Worm (Caenorhabditis elegans): Measurements from ENCODE around the gene fic-1.

Gene fic-1

ce11 chrIV:10964688-10965087 is 27.4 kb downstream of the fic-1 start (continued):
- TF ChIP-seq nhr-48 (tag; optimal IDR thresholded peaks at IDR 0.05): peak; percentile 50
- no peak for TF ChIP-seq R02D3.7 (tag; optimal IDR thresholded peaks at IDR 0.05)
- TF ChIP-seq snpc-4 (tag; optimal IDR thresholded peaks at IDR 0.05): no peak
- no peak for TF ChIP-seq T20F7.1 (GFP tag; optimal IDR thresholded peaks at IDR 0.05)
- no peak for TF ChIP-seq jun-1 (tag; optimal IDR thresholded peaks at IDR 0.05)
- TF ChIP-seq hlh-30 (tag; optimal IDR thresholded peaks at IDR 0.05; ENCODE audit: insufficient read depth): peak; percentile 44
- TF ChIP-seq nhr-28 (tag; optimal IDR thresholded peaks at IDR 0.05): peak; percentile 56
- TF ChIP-seq hif-1 (tag; optimal IDR thresholded peaks at IDR 0.05): no peak
- no peak for TF ChIP-seq F37D6.2 (tag; optimal IDR thresholded peaks at IDR 0.05)
- no peak for TF ChIP-seq ces-1 (GFP tag; optimal IDR thresholded peaks at IDR 0.05)
- no peak for TF ChIP-seq F44E2.7 (GFP tag; IDR thresholded peaks at IDR 0.05)
- TF ChIP-seq ceh-62 (tag; optimal IDR thresholded peaks at IDR 0.05): no peak
- TF ChIP-seq set-16 (GFP tag; IDR thresholded peaks at IDR 0.05): no peak
- TF ChIP-seq mep-1 (tag; optimal IDR thresholded peaks at IDR 0.05): no peak
- no peak for TF ChIP-seq lin-1 (GFP tag; IDR thresholded peaks at IDR 0.05)
- TF ChIP-seq ama-1 (optimal IDR thresholded peaks at IDR 0.05): no peak
- no peak for TF ChIP-seq cey-2 (tag; optimal IDR thresholded peaks at IDR 0.05; ENCODE audit: borderline replicate concordance, insufficient read depth)
- no peak for TF ChIP-seq unc-62 (GFP tag; optimal IDR thresholded peaks at IDR 0.05 in 1 of 2)
- no peak for TF ChIP-seq unc-62 (tag; optimal IDR thresholded peaks at IDR 0.05)
- TF ChIP-seq spr-1 (tag; optimal IDR thresholded peaks at IDR 0.05): no peak
- TF ChIP-seq hlh-11 (tag; optimal IDR thresholded peaks at IDR 0.05): no peak
- TF ChIP-seq daf-16 (GFP tag; optimal IDR thresholded peaks at IDR 0.05): no peak
- peak; percentile 55 for TF ChIP-seq daf-16 (tag; optimal IDR thresholded peaks at IDR 0.05)
- no peak for TF ChIP-seq snpc-1.2 (GFP tag; IDR thresholded peaks at IDR 0.05)
- no peak for TF ChIP-seq nhr-11 (tag; optimal IDR thresholded peaks at IDR 0.05)
- no peak for TF ChIP-seq lim-7 (GFP tag; IDR thresholded peaks at IDR 0.05)
- TF ChIP-seq php-3 (GFP tag; IDR thresholded peaks at IDR 0.05): no peak
- no peak for TF ChIP-seq fos-1 (tag; optimal IDR thresholded peaks at IDR 0.05)
- TF ChIP-seq aha-1 (tag): no peak
- no peak for TF ChIP-seq saeg-2 (GFP tag; IDR thresholded peaks at IDR 0.05)

- TF ChIP-seq cey-2 (tag; optimal IDR thresholded peaks at IDR 0.05; ENCODE audit: borderline replicate concordance, insufficient read depth) (no peak), Y48G9A.11 (GFP tag; IDR thresholded peaks at IDR 0.05) (no peak), dmd-9 (GFP tag; IDR thresholded peaks at IDR 0.05) (no peak), mep-1 (tag; optimal IDR thresholded peaks at IDR 0.05) (no peak), mxl-3 (GFP tag; optimal IDR thresholded peaks at IDR 0.05) (no peak), ztf-11 (tag; optimal IDR thresholded peaks at IDR 0.05) (no peak), vab-7 (GFP tag; IDR thresholded peaks at IDR 0.05) (no peak)
Measured at ce11 chrIV:10966359-10966758, 29.1 kb downstream of the fic-1 start, which contains the start of the genes aqp-3 and Y69E1A.8. Gene aqp-3 (minus strand): TSS chrIV:10966459. Gene Y69E1A.8 (plus strand): TSS chrIV:10966604.

- TF ChIP-seq F37D6.2 (tag; optimal IDR thresholded peaks at IDR 0.05): no peak
- peak; percentile 74 for TF ChIP-seq dve-1 (tag; optimal IDR thresholded peaks at IDR 0.05; ENCODE audit: insufficient read depth)
- no peak for TF ChIP-seq dpl-1 (GFP tag; optimal IDR thresholded peaks at IDR 0.05)
- peak; percentile 13 for TF ChIP-seq nhr-6 (tag; optimal IDR thresholded peaks at IDR 0.05)
- 0 out of 2 replicates have a peak, but pooled peaks have one; percentile 37 for TF ChIP-seq nhr-41 (GFP tag; IDR thresholded peaks at IDR 0.05)
- TF ChIP-seq daf-12 (tag; optimal IDR thresholded peaks at IDR 0.05): no peak
- 0 out of 2 replicates have a peak, but pooled peaks have one; percentile 37 for TF ChIP-seq lin-1 (GFP tag; IDR thresholded peaks at IDR 0.05)
- TF ChIP-seq dmd-6 (GFP tag; IDR thresholded peaks at IDR 0.05): peak; percentile 89
- TF ChIP-seq dmd-8 (GFP tag; IDR thresholded peaks at IDR 0.05): no peak
- TF ChIP-seq aha-1 (tag): no peak
- no peak for TF ChIP-seq daf-16 (GFP tag; optimal IDR thresholded peaks at IDR 0.05)
- TF ChIP-seq daf-16 (tag; optimal IDR thresholded peaks at IDR 0.05): peak; percentile 50
- TF ChIP-seq nhr-76 (tag; optimal IDR thresholded peaks at IDR 0.05): no peak
- peak; percentile 90 for TF ChIP-seq nhr-28 (tag; optimal IDR thresholded peaks at IDR 0.05)
- TF ChIP-seq fos-1 (tag; optimal IDR thresholded peaks at IDR 0.05): no peak
- TF ChIP-seq tra-1 (GFP tag; IDR thresholded peaks at IDR 0.05): peak; percentile 59; the same call in 1 of the 2 replicates
- TF ChIP-seq jun-1 (tag; optimal IDR thresholded peaks at IDR 0.05): no peak
- TF ChIP-seq mes-2 (tag; optimal IDR thresholded peaks at IDR 0.05; ENCODE audit: poor library complexity, severe bottlenecking): no peak
- peak; percentile 12 for TF ChIP-seq mep-1 (tag; optimal IDR thresholded peaks at IDR 0.05)
- no peak for TF ChIP-seq nhr-25 (tag; optimal IDR thresholded peaks at IDR 0.05; ENCODE audit: borderline replicate concordance, insufficient read depth)
- peak; percentile 2 for TF ChIP-seq nhr-48 (tag; optimal IDR thresholded peaks at IDR 0.05)
- no peak for TF ChIP-seq rbr-2 (tag; optimal IDR thresholded peaks at IDR 0.05)
- TF ChIP-seq php-3 (GFP tag; IDR thresholded peaks at IDR 0.05): no peak
- TF ChIP-seq vab-7 (GFP tag; IDR thresholded peaks at IDR 0.05): no peak
- no peak for TF ChIP-seq skn-1 (tag; optimal IDR thresholded peaks at IDR 0.05)
Measured at ce11 chrIV:10970333-10970732, 33.1 kb downstream of the fic-1 start.

Measured in whole organism, L4 larva.